Fruit fly (Drosophila melanogaster) S2 (cell line): ENCODE results near the gene CG10492.
A peak's percentile ranks its signal among the peaks of the same experiment; 100 is the strongest.

Experiments
- CG8478 ChIP-seq: fragments of >200 bp; optimal IDR thresholded peaks from 2 replicates; lab custom pipeline; 2018
- CTCF ChIP-seq, 2 experiments: fragments of >200 bp; optimal IDR thresholded peaks; 2 replicates each; lab custom pipeline; 2018

The CG10492 gene

DNA sequence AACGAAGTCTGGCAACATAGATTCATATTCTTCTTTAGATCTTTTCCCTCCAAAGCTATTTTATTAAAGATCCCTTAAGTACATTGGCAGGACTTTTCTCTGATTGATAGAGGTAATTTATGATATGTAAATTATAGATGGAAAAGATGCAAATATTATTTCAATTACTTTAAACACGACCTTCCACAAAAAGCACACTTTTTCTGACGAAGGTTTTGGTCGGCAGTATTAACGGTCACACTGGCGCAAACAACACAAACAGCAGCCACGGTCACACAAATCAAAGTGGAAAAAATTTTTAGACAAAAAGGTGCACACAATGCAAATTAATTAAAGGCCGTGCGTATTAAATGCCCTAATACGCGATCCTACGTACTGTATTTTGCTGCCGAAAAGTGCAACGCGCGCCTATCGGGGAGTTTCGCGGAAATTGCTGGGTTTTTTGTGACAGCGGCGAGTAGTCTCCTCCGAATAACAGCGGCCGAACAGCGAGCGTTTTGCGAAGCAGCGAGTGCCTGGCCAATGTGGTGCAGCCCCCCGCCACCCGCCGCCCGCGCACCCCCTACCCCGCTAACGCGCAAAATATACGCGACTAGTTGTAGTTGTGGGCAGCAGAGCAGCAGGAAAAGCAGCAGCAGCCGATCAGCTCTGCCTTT lies at the start of gene CG10492:
CG10492 (plus strand) TSS at position 219 of the 656 bp plus-strand sequence.
- TF ChIP-seq CG8478 (lab: Kevin White, UChicago) (no peak), CTCF (optimal IDR thresholded peaks at IDR 0.05; lab: Kevin White, UChicago) (no peak)

DNA sequence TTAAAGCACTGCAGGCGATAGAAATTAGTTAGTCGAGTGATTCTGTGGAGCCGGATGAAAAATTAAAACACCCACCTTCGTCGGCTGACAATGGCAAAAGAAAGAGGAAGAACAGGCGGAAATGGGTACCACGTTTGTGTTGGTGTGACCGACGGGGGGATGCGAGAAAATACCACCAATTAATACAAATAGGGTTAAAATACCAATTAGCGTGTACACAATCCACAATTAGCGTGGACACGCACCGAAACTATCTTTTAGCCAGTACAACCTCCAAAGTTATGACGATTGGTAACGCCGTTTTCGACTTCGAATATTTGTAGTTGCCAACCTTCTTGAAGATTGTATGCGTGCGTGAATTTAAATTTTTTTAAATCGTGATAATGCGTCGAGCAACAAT lies 44.7 kb upstream of the CG10492 start, which contains the start of gene RpL30:
RpL30 (minus strand) TSS at position 177 of the 400 bp plus-strand sequence.
- TF ChIP-seq CTCF (optimal IDR thresholded peaks at IDR 0.05; lab: Kevin White, UChicago) (peak; percentile 75 to 83), CG8478 (lab: Kevin White, UChicago) (no peak)

DNA sequence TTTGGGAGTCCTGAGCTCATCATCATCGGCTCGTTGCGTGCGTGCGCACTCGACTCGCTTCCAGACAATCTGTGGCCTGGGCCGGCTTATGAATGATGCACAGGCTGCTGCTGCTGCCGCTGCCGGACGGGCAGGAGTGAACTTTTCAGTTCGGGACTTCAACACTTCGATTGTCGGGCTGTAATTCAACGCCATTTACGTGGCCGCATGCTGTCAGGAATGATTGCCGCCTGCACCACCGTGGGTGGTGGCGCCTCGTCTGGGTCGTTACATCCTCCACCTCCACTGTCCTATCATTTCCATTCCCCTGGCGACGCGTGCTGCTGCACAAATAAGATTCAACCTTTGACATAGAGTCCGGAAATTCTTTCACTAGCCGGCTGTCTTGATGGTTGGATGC lies 43.8 kb upstream of the CG10492 start:
- TF ChIP-seq CG8478 (lab: Kevin White, UChicago) (no peak), CTCF (optimal IDR thresholded peaks at IDR 0.05; lab: Kevin White, UChicago) (no peak)

dm6 chr2L:19010566-19010965 lies 43.3 kb upstream of the CG10492 start, which contains the start of gene robl37BC:
Gene robl37BC (plus strand): TSS chr2L:19010866.
- TF ChIP-seq CTCF (optimal IDR thresholded peaks at IDR 0.05; lab: Kevin White, UChicago), result no peak
- TF ChIP-seq CG8478 (lab: Kevin White, UChicago), result no peak

dm6 chr2L:19011895-19012645 lies 41.8 kb upstream of the CG10492 start:
- TF ChIP-seq CG8478 (lab: Kevin White, UChicago) (no peak), CTCF (optimal IDR thresholded peaks at IDR 0.05; lab: Kevin White, UChicago) (no peak)

DNA sequence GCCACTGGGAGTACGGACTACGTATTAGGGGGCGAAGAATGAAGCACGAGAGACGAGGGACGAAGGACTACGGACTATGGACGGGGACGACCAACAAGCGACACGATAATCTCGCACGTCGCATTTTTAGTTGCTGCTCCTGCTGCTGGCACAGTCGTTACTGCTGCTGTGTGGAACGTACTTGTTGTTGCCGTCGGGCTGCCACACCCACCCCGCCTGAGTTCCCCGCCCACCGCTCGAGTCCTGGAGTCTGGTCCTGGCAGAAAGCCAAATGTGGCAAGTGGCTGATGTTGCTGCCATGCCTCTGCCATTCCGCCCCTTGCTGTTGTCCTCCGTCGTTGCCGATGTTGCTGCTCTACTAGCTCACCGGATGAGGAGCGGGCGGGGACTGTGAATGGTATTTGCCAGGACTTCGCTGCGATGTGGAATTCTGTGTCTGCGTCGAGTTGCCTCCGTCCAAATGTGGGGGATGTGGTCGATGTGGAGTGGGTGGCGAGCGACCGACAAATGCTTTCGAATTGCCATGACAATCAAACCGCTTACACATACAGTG lies 41.0 kb upstream of the CG10492 start:
- TF ChIP-seq CG8478 (lab: Kevin White, UChicago) (no peak), CTCF (optimal IDR thresholded peaks at IDR 0.05; lab: Kevin White, UChicago) (no peak)

- TF ChIP-seq CTCF (optimal IDR thresholded peaks at IDR 0.05; lab: Kevin White, UChicago) (no peak), CG8478 (lab: Kevin White, UChicago) (no peak)
Measured at dm6 chr2L:19014032-19014880, 39.6 kb upstream of the CG10492 start.

dm6 chr2L:19014881-19015366 lies 39.0 kb upstream of the CG10492 start:
- TF ChIP-seq CG8478 (lab: Kevin White, UChicago) (no peak), CTCF (optimal IDR thresholded peaks at IDR 0.05; lab: Kevin White, UChicago) (no peak)

DNA sequence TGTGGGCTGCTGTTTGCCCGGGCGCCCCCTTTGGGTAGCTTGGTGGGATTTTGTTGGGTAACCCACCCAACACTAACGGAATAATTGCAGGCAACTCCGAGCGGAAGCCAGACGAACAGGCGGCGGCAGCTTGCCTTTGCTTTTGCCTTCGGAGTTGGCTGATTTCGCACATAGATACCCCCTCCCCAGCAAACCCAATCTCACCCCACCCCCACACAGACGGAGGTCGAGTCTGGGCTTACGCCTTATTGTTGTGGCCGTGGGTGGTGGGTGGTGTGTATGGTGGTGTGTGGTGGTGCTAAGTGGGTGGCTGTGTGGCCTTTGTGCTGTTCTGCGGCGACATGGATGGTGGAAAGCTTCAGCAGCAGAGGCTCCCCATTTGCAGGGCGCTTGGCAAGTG lies 38.2 kb upstream of the CG10492 start:
- TF ChIP-seq CTCF (optimal IDR thresholded peaks at IDR 0.05; lab: Kevin White, UChicago) (no peak), CG8478 (lab: Kevin White, UChicago) (no peak)

- no peak for TF ChIP-seq CTCF (optimal IDR thresholded peaks at IDR 0.05; lab: Kevin White, UChicago)
- TF ChIP-seq CG8478 (lab: Kevin White, UChicago), result no peak
Measured at dm6 chr2L:19017060-19017459, 36.8 kb upstream of the CG10492 start.

DNA sequence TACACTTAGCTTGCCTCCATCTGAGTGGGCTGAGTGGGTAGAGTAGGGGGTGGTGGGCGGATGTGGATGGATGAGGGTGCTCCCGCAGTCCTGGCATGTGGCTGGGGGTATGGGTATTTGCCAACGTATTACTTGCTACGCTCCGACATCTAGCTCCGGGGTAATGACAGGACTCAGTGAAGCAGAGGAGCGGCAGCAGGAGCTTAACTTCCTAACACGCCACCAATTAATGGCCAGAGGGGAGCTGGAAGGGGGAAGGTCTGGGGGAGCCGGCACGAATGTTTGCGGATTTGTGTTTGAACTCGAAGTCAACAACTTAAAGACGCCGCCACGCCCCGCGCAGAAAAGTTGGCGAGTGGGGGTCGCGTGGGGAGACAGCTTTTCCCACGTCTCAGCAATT lies 35.6 kb upstream of the CG10492 start:
- TF ChIP-seq CTCF (optimal IDR thresholded peaks at IDR 0.05; lab: Kevin White, UChicago), result no peak
- no peak for TF ChIP-seq CG8478 (lab: Kevin White, UChicago)

dm6 chr2L:19019160-19019592 lies 34.7 kb upstream of the CG10492 start:
- TF ChIP-seq CG8478 (lab: Kevin White, UChicago), result no peak
- TF ChIP-seq CTCF (optimal IDR thresholded peaks at IDR 0.05; lab: Kevin White, UChicago), result no peak

- TF ChIP-seq CG8478 (lab: Kevin White, UChicago) (no peak), CTCF (optimal IDR thresholded peaks at IDR 0.05; lab: Kevin White, UChicago) (no peak)
Measured at dm6 chr2L:19019640-19020039, 34.2 kb upstream of the CG10492 start.
